Worm (Caenorhabditis elegans) whole organism, midembryonic: ENCODE measurements around the gene ZK686.3.

Experiments
- T22C8.4 ChIP-seq: fragments of 200-800 bp; sonication (Bioruptor generic); IDR thresholded peaks from 2 replicates; pipeline ENCODE4 v1.3.6; 2022; ENCODE audit warnings: missing genetic modification characterization, missing compliant biosample characterization
- cog-1 ChIP-seq: sonication (generic microtip); optimal IDR thresholded peaks from 2 replicates; lab custom pipeline; 2016; ENCODE audit warnings: missing genetic modification characterization, missing compliant biosample characterization
- flt-1 ChIP-seq: fragments of 200-800 bp; sonication (Bioruptor generic); IDR thresholded peaks from 2 replicates; pipeline ENCODE4 v1.3.6; 2022; ENCODE audit warnings: missing genetic modification characterization, missing compliant biosample characterization
- klf-2 ChIP-seq: fragments of 200-800 bp; sonication (Bioruptor generic); conservative IDR thresholded peaks from 2 replicates; pipeline ENCODE4 v1.3.6; 2022; ENCODE audit warnings: missing genetic modification reagents, missing genetic modification characterization, missing compliant biosample characterization
- med-1 ChIP-seq: sonication (generic microtip); optimal IDR thresholded peaks from 2 replicates; lab custom pipeline; 2017; ENCODE audit warnings: missing genetic modification characterization, mild to moderate bottlenecking, missing compliant biosample characterization, antibody characterized with exemption, missing genetic modification reagents; ENCODE audit not compliant: insufficient read depth
- ref-1 ChIP-seq: fragments of 200-800 bp; sonication (Bioruptor generic); conservative IDR thresholded peaks from 2 replicates; pipeline ENCODE4 v1.3.6; 2022; ENCODE audit warnings: missing genetic modification reagents, missing genetic modification characterization, missing compliant biosample characterization
- tab-1 ChIP-seq: fragments of 200-800 bp; sonication (Bioruptor generic); IDR thresholded peaks from 2 replicates; pipeline ENCODE4 v1.3.6; 2022; ENCODE audit warnings: missing genetic modification characterization, missing compliant biosample characterization
- ztf-23 ChIP-seq: fragments of 200-800 bp; sonication (Bioruptor generic); IDR thresholded peaks from 2 replicates; pipeline ENCODE4 v1.3.6; 2022; ENCODE audit warnings: missing genetic modification reagents, missing genetic modification characterization, missing compliant biosample characterization
- ztf-29 ChIP-seq: fragments of 200-800 bp; sonication (Bioruptor generic); IDR thresholded peaks from 2 replicates; pipeline ENCODE4 v1.3.6; 2022; ENCODE audit warnings: missing genetic modification reagents, missing genetic modification characterization, missing compliant biosample characterization

The ZK686.3 gene

DNA sequence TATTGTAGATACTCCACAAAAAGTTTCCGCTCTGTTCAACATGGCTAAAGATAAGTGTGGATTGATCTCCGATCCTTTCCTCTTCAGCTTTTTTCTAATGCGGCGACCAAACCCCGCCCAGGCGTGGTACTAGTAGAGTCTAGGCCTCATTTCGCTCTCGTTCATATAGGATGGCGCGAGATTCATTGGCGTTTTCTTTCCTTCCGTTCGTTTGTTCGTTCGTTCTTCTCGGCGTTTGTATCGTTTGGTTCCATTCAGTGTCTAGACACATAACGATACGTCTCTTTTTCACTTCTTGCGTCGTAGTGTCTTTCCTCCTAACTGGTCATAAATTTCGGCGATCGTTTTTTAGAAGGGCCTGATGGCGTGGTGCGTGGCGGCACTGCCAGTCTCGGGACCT is 39.8 kb downstream of the ZK686.3 start:
- TF ChIP-seq flt-1 (GFP tag; lab: Robert Waterston, UW) (0 out of 2 replicates have a peak, but pooled peaks have one; percentile 23), cog-1 (tag; lab: Kevin White, UChicago) (no peak), tab-1 (GFP tag; lab: Robert Waterston, UW) (no peak), med-1 (GFP tag; lab: Kevin White, UChicago) (no peak)

DNA sequence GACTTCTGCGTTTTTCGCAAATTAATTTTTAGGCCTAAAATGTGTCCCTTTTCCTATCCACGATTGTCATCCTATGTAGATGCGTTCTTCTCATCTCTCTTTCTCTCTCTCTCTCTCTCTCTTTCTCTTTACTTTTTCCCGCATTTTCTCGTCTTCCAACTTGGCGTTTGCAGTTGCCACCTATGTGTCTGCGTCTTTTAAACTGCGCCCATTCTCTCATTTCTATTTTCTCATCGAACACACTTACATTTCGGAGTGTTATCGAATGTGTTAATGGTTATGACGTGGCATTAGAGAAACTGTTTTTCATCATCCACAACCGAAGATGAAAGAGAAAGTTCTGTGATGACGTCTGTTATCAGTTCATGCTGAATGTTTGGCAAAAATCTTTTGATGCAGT is 40.4 kb downstream of the ZK686.3 start:
- 0 out of 2 replicates have a peak, but pooled peaks have one; percentile 17 for TF ChIP-seq flt-1 (GFP tag; lab: Robert Waterston, UW)
- TF ChIP-seq cog-1 (tag; lab: Kevin White, UChicago): peak; percentile 39
- no peak for TF ChIP-seq ztf-23

DNA sequence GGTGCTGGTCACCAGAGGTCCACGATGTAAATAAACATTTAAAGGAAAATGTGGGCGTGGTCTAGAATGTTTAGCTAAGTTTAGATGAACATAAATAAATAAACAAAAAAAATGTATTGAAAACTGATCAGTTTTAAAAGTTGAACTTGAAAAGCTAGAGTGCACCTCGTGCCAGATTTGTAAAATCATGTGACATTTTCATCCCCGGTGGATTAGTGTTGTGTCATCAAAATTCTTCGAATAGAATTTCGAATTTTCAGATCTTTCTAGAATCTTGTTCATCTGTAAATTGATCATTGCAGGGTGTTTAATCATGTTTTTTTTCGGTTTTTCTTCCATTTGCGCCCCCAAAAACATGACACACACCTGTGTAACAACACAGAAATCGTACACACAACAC is 42.4 kb downstream of the ZK686.3 start:
- TF ChIP-seq cog-1 (tag; lab: Kevin White, UChicago) (no peak), flt-1 (GFP tag; lab: Robert Waterston, UW) (no peak), T22C8.4 (GFP tag; lab: Robert Waterston, UW) (no peak), med-1 (GFP tag; lab: Kevin White, UChicago) (no peak), tab-1 (GFP tag; lab: Robert Waterston, UW) (no peak), ref-1 (GFP tag; lab: Robert Waterston, UW) (no peak), klf-2 (GFP tag; lab: Robert Waterston, UW) (no peak), ztf-29 (GFP tag; lab: Robert Waterston, UW) (no peak), ztf-23 (no peak)

DNA sequence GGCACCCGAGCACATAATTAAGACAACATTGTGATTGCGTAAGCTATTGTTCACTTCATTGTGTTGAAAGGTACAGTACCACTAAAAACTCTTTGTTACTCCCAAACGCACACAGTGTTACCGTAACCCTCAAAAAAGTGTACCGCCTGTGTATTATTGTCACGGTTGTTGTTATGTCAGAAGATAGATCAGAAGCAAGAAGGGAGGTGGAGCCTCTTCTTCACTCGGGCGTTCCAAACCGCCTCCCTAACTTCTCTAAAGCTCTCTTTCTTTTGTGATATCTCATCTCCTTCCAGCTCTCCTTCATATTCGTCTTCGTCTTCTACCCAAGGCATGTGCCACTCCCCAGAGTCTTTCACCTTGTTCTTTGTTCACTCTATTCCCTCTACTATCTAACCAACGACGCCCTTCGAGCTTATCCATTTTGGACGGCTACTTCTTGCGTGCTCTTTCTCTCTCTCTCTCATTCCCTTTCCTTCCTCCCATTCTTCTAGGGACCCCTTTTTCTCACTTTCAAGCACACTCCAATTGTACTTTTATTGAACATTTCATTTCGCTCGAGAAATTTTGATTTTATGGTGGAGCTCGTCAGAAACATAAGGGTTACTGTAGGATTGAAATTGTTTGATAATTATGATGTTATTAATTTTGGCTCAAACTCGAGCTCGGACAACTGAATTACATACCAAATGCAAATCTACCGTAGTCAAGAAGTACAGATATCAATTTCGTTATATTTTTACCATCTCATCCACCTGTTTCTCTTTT is 43.2 kb downstream of the ZK686.3 start:
- no peak for TF ChIP-seq ref-1 (GFP tag; lab: Robert Waterston, UW)
- TF ChIP-seq med-1 (GFP tag; lab: Kevin White, UChicago): no peak
- no peak for TF ChIP-seq cog-1 (tag; lab: Kevin White, UChicago)
- TF ChIP-seq flt-1 (GFP tag; lab: Robert Waterston, UW): no peak
- 0 out of 2 replicates have a peak, but pooled peaks have one; percentile 19 for TF ChIP-seq tab-1 (GFP tag; lab: Robert Waterston, UW)
- no peak for TF ChIP-seq T22C8.4 (GFP tag; lab: Robert Waterston, UW)
- no peak for TF ChIP-seq klf-2 (GFP tag; lab: Robert Waterston, UW)
- no peak for TF ChIP-seq ztf-29 (GFP tag; lab: Robert Waterston, UW)

DNA sequence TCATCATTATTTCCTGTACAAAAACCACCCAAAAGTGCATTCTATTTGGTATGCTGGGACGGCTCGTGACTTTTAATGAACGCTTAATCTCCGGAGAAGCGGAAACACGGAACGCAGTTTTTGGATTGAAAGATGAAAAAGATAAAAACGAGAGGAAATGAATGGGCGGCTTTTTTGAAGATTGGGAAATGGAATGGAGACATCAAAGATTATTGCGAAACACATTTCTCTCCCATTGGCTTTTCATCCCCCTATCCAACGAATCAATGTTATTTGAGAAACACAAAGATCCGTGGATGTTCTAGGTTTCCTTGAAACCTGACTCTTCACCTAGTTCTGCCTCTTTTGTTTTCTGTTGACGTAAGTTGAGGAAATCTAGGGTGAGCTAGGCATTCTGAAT is 44.4 kb downstream of the ZK686.3 start:
- TF ChIP-seq cog-1 (tag; lab: Kevin White, UChicago): no peak
- TF ChIP-seq flt-1 (GFP tag; lab: Robert Waterston, UW): no peak
- TF ChIP-seq tab-1 (GFP tag; lab: Robert Waterston, UW): no peak
- no peak for TF ChIP-seq med-1 (GFP tag; lab: Kevin White, UChicago)
- no peak for TF ChIP-seq klf-2 (GFP tag; lab: Robert Waterston, UW)
- TF ChIP-seq ztf-23: no peak
- TF ChIP-seq ztf-29 (GFP tag; lab: Robert Waterston, UW): no peak
- TF ChIP-seq T22C8.4 (GFP tag; lab: Robert Waterston, UW): no peak
- no peak for TF ChIP-seq ref-1 (GFP tag; lab: Robert Waterston, UW)

DNA sequence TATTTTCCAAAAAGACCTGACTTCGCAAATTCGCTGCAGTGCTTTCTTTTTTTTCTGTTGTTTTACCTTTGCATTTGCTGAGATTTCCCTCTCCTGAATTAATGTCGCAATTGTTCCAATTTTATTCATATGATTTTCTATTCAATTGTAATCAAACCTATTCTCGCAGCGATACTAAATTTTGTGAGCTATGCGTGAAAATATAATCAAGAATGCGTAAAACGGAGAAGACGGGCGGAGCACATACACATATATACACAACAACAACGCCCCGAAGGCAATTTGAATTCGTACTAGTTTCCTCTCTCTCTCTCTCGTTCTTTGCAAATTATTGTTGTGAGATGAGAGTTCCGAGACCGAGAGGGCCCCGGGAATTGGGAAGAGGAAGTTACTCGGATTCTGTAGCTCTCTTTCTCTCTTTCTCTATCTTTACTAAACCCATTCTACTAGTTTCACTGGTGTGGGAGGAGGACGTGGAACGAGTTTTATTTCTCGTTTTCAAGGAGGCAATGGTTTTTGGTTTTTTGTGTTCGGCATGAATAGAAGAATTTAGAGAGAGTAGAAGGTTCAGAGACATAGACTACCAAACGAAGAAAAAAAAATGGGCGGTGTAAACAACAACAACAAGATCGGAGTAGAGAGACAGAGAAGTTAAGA is 45.3 kb downstream of the ZK686.3 start:
- TF ChIP-seq T22C8.4 (GFP tag; lab: Robert Waterston, UW) (no peak), ztf-23 (no peak), ztf-29 (GFP tag; lab: Robert Waterston, UW) (no peak), cog-1 (tag; lab: Kevin White, UChicago) (no peak), flt-1 (GFP tag; lab: Robert Waterston, UW) (no peak), tab-1 (GFP tag; lab: Robert Waterston, UW) (no peak), klf-2 (GFP tag; lab: Robert Waterston, UW) (no peak), ref-1 (GFP tag; lab: Robert Waterston, UW) (no peak), med-1 (GFP tag; lab: Kevin White, UChicago) (no peak)

DNA sequence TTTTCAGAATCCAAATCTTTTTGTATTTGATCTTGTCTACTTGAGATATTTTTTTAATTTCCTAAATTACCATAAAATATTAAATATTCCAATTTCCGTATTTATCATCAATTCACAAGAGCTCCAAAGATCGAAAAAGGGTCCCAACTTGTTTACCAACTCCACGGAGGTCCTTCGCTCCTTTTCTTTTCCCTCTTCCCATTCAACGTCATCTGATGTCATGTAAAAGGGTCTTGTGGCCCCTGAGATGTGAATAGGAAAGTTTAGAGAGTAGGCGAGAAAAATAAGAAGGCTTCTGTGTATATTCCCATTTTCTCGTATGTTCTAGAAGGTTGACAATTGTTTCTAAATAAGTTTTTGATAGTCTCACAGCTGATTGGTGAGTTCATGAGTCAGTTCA is 45.9 kb downstream of the ZK686.3 start:
- no peak for TF ChIP-seq tab-1 (GFP tag; lab: Robert Waterston, UW)
- no peak for TF ChIP-seq cog-1 (tag; lab: Kevin White, UChicago)
- no peak for TF ChIP-seq ztf-23
- no peak for TF ChIP-seq T22C8.4 (GFP tag; lab: Robert Waterston, UW)
- TF ChIP-seq klf-2 (GFP tag; lab: Robert Waterston, UW): no peak
- TF ChIP-seq flt-1 (GFP tag; lab: Robert Waterston, UW): no peak
- no peak for TF ChIP-seq ref-1 (GFP tag; lab: Robert Waterston, UW)
- TF ChIP-seq ztf-29 (GFP tag; lab: Robert Waterston, UW): no peak
- no peak for TF ChIP-seq med-1 (GFP tag; lab: Kevin White, UChicago)

DNA sequence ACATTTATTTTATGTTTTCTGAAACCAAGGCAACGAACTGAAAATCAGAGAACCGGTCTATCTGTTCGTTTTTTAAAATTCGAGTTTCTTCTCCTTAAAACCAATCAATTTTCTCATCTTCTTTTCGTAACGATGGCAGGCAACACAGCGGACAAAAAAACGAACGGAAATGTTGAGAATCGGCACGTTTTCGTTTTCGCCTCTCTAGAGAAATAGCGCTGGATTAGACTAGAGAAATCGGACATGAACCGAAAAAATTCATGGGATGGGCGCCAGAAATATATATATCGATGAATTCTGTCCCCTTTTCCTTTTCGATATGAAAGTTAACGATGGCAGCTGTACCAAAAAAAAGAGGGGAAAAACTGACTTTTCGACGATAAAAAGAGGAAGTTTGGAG is 46.5 kb downstream of the ZK686.3 start:
- no peak for TF ChIP-seq tab-1 (GFP tag; lab: Robert Waterston, UW)
- no peak for TF ChIP-seq flt-1 (GFP tag; lab: Robert Waterston, UW)
- TF ChIP-seq med-1 (GFP tag; lab: Kevin White, UChicago): no peak

DNA sequence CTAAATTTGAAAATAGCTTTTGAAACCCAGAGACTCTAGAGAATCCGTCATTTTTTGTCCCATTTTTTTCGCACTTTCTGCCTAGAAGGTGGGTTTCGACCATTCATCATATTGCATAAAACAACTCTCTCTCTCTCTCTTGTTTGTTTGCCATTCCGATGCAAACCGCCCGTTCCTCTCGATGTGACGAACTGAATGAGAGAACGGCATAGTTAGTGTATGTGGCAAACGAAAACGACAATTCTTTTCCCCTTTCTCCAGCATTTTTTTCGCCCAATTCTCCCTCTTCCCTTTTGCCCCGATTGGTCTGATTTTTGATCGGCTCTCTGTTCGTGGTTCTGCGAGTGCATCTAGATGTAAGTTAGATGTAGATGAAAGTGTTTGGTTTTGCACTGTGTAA is 47.4 kb downstream of the ZK686.3 start:
- TF ChIP-seq cog-1 (tag; lab: Kevin White, UChicago) (no peak), klf-2 (GFP tag; lab: Robert Waterston, UW) (no peak), T22C8.4 (GFP tag; lab: Robert Waterston, UW) (no peak)
